Worm (Caenorhabditis elegans) whole organism, L1 larva: ENCODE results near the gene F10G7.10.

Experiments used
- C16A3.4 ChIP-seq: fragments of 150-350 bp; optimal IDR thresholded peaks from 2 replicates; lab custom pipeline; 2014; ENCODE audit warnings: missing biosample characterization, missing genetic modification characterization
- C34B4.2 ChIP-seq: sonication (generic microtip); optimal IDR thresholded peaks from 2 replicates; lab custom pipeline; 2017; ENCODE audit warnings: mild to moderate bottlenecking, missing genetic modification characterization, missing compliant biosample characterization
- alr-1 ChIP-seq: fragments of 200-800 bp; sonication (Bioruptor generic); optimal IDR thresholded peaks from 2 replicates; lab custom pipeline; 2018; ENCODE audit warnings: borderline replicate concordance, mild to moderate bottlenecking, missing genetic modification characterization, missing compliant biosample characterization
- blmp-1 ChIP-seq: fragments of 150-350 bp; optimal IDR thresholded peaks from 2 replicates; lab custom pipeline; 2014; ENCODE audit warnings: missing biosample characterization, missing genetic modification characterization
- ceh-90 ChIP-seq: sonication (generic microtip); optimal IDR thresholded peaks from 2 replicates; lab custom pipeline; 2016; ENCODE audit warnings: missing genetic modification characterization, missing compliant biosample characterization
- efl-1 ChIP-seq, 4 experiments: fragments of 150-350 bp; optimal IDR thresholded peaks in 3 of 4; peaks in 1 of 4; 1 replicate in 1 of 4; 2 replicates in 3 of 4; lab custom pipeline; 2014; ENCODE audit warnings: missing biosample characterization in 2 of 4, missing genetic modification characterization in 2 of 4, missing genetic modification reagents in 2 of 4
- egl-13 ChIP-seq: sonication (generic microtip); optimal IDR thresholded peaks from 2 replicates; lab custom pipeline; 2016; ENCODE audit warnings: missing genotype, missing genetic modification reagents, missing genetic modification characterization, missing compliant biosample characterization
- elt-2 ChIP-seq: sonication (generic microtip); optimal IDR thresholded peaks from 2 replicates; lab custom pipeline; 2016; ENCODE audit warnings: missing genetic modification characterization, mild to moderate bottlenecking, inconsistent platforms, missing compliant biosample characterization, missing genetic modification reagents
- ets-5 ChIP-seq: fragments of 200-800 bp; sonication (Bioruptor generic); IDR thresholded peaks from 2 replicates; pipeline ENCODE4 v1.3.6; 2022; ENCODE audit warnings: missing genetic modification characterization, missing compliant biosample characterization
- fkh-4 ChIP-seq: sonication (generic microtip); optimal IDR thresholded peaks from 2 replicates; lab custom pipeline; 2016; ENCODE audit warnings: missing compliant biosample characterization, missing genetic modification characterization, borderline replicate concordance
- irx-1 ChIP-seq: sonication (generic microtip); optimal IDR thresholded peaks from 2 replicates; lab custom pipeline; 2016; ENCODE audit warnings: missing genetic modification characterization, missing compliant biosample characterization
- lin-13 ChIP-seq: fragments of 150-350 bp; optimal IDR thresholded peaks from 2 replicates; lab custom pipeline; 2014; ENCODE audit warnings: missing biosample characterization, missing genetic modification reagents, missing genetic modification characterization
- lin-14 ChIP-seq: fragments of 200-800 bp; sonication (Bioruptor generic); optimal IDR thresholded peaks from 2 replicates; lab custom pipeline; 2018; ENCODE audit warnings: mild to moderate bottlenecking, missing genetic modification characterization, moderate library complexity, missing compliant biosample characterization
- lin-35 ChIP-seq, 2 experiments: fragments of 150-350 bp; optimal IDR thresholded peaks; 2 replicates each; lab custom pipeline; 2014; ENCODE audit warnings: missing biosample characterization in 2 of 2, missing genetic modification characterization in 2 of 2, missing genetic modification reagents in 2 of 2
- lir-3 ChIP-seq: sonication (generic microtip); optimal IDR thresholded peaks from 2 replicates; lab custom pipeline; 2016; ENCODE audit warnings: mild to moderate bottlenecking, missing genetic modification characterization, moderate library complexity, missing compliant biosample characterization; ENCODE audit not compliant: poor library complexity
- mdl-1 ChIP-seq, 2 experiments: fragments of 150-350 bp; optimal IDR thresholded peaks; 2 replicates each; lab custom pipeline; 2014 to 2017; ENCODE audit warnings: missing biosample characterization in 2 of 2, missing genetic modification characterization in 2 of 2, inconsistent platforms in 1 of 2
- nhr-11 ChIP-seq: fragments of 150-350 bp; optimal IDR thresholded peaks from 2 replicates; lab custom pipeline; 2014; ENCODE audit warnings: missing biosample characterization, missing genetic modification characterization
- nhr-12 ChIP-seq: sonication (generic microtip); optimal IDR thresholded peaks from 2 replicates; lab custom pipeline; 2017; ENCODE audit warnings: missing biosample characterization, missing genetic modification characterization
- nhr-20 ChIP-seq: sonication (generic microtip); optimal IDR thresholded peaks from 2 replicates; lab custom pipeline; 2016; ENCODE audit warnings: mild to moderate bottlenecking, missing genetic modification characterization, missing compliant biosample characterization
- nhr-237 ChIP-seq: fragments of 150-350 bp; optimal IDR thresholded peaks from 2 replicates; lab custom pipeline; 2014; ENCODE audit warnings: missing biosample characterization, missing genetic modification characterization
- nhr-47 ChIP-seq: sonication (generic microtip); optimal IDR thresholded peaks from 2 replicates; lab custom pipeline; 2016; ENCODE audit warnings: mild to moderate bottlenecking, missing genetic modification characterization, moderate library complexity, missing compliant biosample characterization
- nhr-71 ChIP-seq: sonication (generic microtip); optimal IDR thresholded peaks from 2 replicates; lab custom pipeline; 2016; ENCODE audit warnings: mild to moderate bottlenecking, missing genetic modification characterization, moderate library complexity, missing compliant biosample characterization
- nhr-76 ChIP-seq: sonication (generic microtip); optimal IDR thresholded peaks from 2 replicates; lab custom pipeline; 2017; ENCODE audit warnings: missing biosample characterization, missing genetic modification characterization
- nhr-85 ChIP-seq: sonication (generic microtip); peaks from one replicate; lab custom pipeline; 2016; ENCODE audit warnings: missing genetic modification characterization, inconsistent platforms, missing compliant biosample characterization
- nhr-90 ChIP-seq: sonication (generic microtip); optimal IDR thresholded peaks from 2 replicates; lab custom pipeline; 2016; ENCODE audit warnings: mild to moderate bottlenecking, missing genetic modification characterization, missing compliant biosample characterization; ENCODE audit not compliant: poor library complexity
- pag-3 ChIP-seq: sonication (generic microtip); optimal IDR thresholded peaks from 2 replicates; lab custom pipeline; 2017; ENCODE audit warnings: missing genetic modification characterization, mild to moderate bottlenecking, missing compliant biosample characterization, antibody characterized with exemption, borderline replicate concordance; ENCODE audit not compliant: insufficient read depth
- pax-3 ChIP-seq: fragments of 200-800 bp; sonication (Bioruptor generic); optimal IDR thresholded peaks from 2 replicates; lab custom pipeline; 2018; ENCODE audit warnings: mild to moderate bottlenecking, missing genetic modification characterization, moderate library complexity, missing compliant biosample characterization
- pqm-1 ChIP-seq: sonication (generic microtip); optimal IDR thresholded peaks from 3 replicates; lab custom pipeline; 2017; ENCODE audit warnings: missing biosample characterization, missing genetic modification characterization
- rnt-1 ChIP-seq: sonication (generic microtip); optimal IDR thresholded peaks from 2 replicates; lab custom pipeline; 2016; ENCODE audit warnings: mild to moderate bottlenecking, missing genetic modification characterization, moderate library complexity, missing compliant biosample characterization
- snpc-4 ChIP-seq: fragments of 150-350 bp; optimal IDR thresholded peaks from 2 replicates; lab custom pipeline; 2014; ENCODE audit warnings: missing biosample characterization, missing genetic modification characterization
- snu-23 ChIP-seq: sonication (generic microtip); optimal IDR thresholded peaks from 2 replicates; lab custom pipeline; 2016; ENCODE audit warnings: missing genetic modification characterization, missing compliant biosample characterization
- sox-4 ChIP-seq: sonication (generic microtip); optimal IDR thresholded peaks from 2 replicates; lab custom pipeline; 2016; ENCODE audit warnings: missing genetic modification characterization, missing compliant biosample characterization
- sptf-1 ChIP-seq: fragments of 150-350 bp; optimal IDR thresholded peaks from 2 replicates; lab custom pipeline; 2014; ENCODE audit warnings: missing biosample characterization, missing genetic modification characterization
- tbx-2 ChIP-seq: sonication (generic microtip); optimal IDR thresholded peaks from 2 replicates; lab custom pipeline; 2016; ENCODE audit warnings: missing genetic modification characterization, missing compliant biosample characterization
- tlp-1 ChIP-seq: fragments of 150-350 bp; optimal IDR thresholded peaks from 2 replicates; lab custom pipeline; 2014; ENCODE audit warnings: missing biosample characterization, missing genetic modification characterization
- unc-130 ChIP-seq: fragments of 150-350 bp; optimal IDR thresholded peaks from 2 replicates; lab custom pipeline; 2017; ENCODE audit warnings: missing biosample characterization, missing genetic modification characterization, inconsistent platforms
- unc-98 ChIP-seq: fragments of 200-800 bp; sonication (Bioruptor generic); IDR thresholded peaks from 2 replicates; pipeline ENCODE4 v1.3.6; 2022; ENCODE audit warnings: missing genetic modification characterization, missing compliant biosample characterization
- xbp-1 ChIP-seq: sonication (generic microtip); optimal IDR thresholded peaks from 2 replicates; lab custom pipeline; 2016; ENCODE audit warnings: missing genetic modification characterization, missing compliant biosample characterization
- zip-4 ChIP-seq: fragments of 200-800 bp; sonication (Bioruptor generic); optimal IDR thresholded peaks from 2 replicates; lab custom pipeline; 2018; ENCODE audit warnings: mild to moderate bottlenecking, missing genetic modification characterization, moderate library complexity, missing compliant biosample characterization
- ztf-11 ChIP-seq, 2 experiments: sonication (generic microtip); optimal IDR thresholded peaks; 2 replicates each; lab custom pipeline; 2016 to 2017; ENCODE audit warnings: missing genetic modification characterization in 2 of 2, missing biosample characterization in 1 of 2, missing compliant biosample characterization in 1 of 2

Gene F10G7.10

DNA sequence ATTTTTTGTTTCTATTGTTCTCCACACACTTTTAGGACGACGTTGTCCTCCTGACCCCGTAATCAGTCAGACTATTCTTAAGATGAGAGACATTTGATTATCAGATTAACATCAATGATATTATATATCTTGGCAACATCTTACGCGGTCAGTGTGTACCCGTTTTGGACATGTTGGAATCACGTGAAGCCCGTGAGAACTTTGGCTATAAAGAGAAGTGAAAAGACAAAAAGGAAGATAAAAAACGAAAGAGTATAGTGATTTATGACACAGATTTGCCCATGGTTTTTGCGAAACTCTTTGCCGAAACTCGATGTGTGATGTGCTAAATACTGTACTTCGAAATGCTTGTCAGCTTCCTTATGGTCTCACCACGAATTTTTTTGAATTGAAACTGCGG, 19.2 kb upstream of the F10G7.10 start (continued):
- TF ChIP-seq efl-1 (optimal IDR thresholded peaks at IDR 0.05; lab: Kevin White, UChicago) (peak in 1 of 2 experiments; percentile 8), efl-1 (GFP tag; optimal IDR thresholded peaks at IDR 0.05 in 1 of 2; lab: Kevin White, UChicago) (peak in 1 of 2 experiments; percentile 68)

DNA sequence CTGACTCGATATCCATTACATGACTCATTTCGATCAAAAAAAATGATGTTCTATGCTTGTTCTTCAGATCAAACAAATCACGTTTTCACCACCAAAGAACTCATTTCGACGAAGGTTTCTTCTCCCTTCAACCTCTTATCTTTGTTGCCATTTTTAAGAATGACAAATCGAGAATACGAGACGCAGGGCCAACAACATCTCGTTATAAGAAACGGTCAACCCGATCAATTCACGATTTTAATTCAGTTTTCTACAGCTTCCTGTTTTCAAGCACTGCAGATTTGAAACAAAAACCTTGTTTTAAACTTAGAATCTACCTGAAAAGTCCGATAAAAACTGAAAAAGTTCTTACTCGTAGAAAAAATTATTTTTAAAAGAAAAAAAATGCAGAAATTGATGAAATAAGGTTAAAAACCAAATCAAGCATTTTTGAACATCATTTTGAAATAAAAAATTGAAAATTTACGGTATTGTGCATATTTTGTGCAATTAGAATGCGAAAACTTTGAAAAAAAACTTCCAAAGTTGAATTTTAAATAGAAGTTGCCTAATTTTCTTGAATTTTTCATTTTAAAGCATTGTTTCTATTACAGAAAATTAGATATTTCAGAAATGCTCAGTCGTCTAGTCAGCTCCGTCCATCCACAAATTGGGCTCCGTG, 15.6 kb upstream of the F10G7.10 start, which contains the start of gene acs-11:
Gene acs-11 (plus strand): TSS at position 611 of the 661 bp plus-strand sequence.
- no peak for TF ChIP-seq alr-1 (tag; lab: Kevin White, UChicago)
- peak; percentile 65 for TF ChIP-seq blmp-1 (tag; lab: Kevin White, UChicago)
- TF ChIP-seq lin-14 (GFP tag; lab: Kevin White, UChicago) = peak; percentile 23
- TF ChIP-seq sptf-1 (tag; lab: Kevin White, UChicago) = no peak
- TF ChIP-seq lin-13 (GFP tag; lab: Kevin White, UChicago) = no peak
- peak; percentile 14 for TF ChIP-seq nhr-90 (tag; lab: Kevin White, UChicago)
- TF ChIP-seq mdl-1 (tag; optimal IDR thresholded peaks at IDR 0.05; lab: Kevin White, UChicago) = peak in 1 of 2 experiments; percentile 5
- TF ChIP-seq unc-130 (tag; lab: Kevin White, UChicago) = peak; percentile 27
- no peak for TF ChIP-seq ztf-11 (tag; optimal IDR thresholded peaks at IDR 0.05; lab: Kevin White, UChicago)
- no peak for TF ChIP-seq zip-4 (GFP tag; lab: Kevin White, UChicago)
- TF ChIP-seq irx-1 (tag; lab: Kevin White, UChicago) = no peak
- peak; percentile 61 for TF ChIP-seq nhr-85
- TF ChIP-seq elt-2 (tag; lab: Kevin White, UChicago) = peak; percentile 22
- TF ChIP-seq sox-4 (tag; lab: Kevin White, UChicago) = no peak
- TF ChIP-seq nhr-71 (tag; lab: Kevin White, UChicago) = peak; percentile 25
- no peak for TF ChIP-seq rnt-1 (tag; lab: Kevin White, UChicago)
- no peak for TF ChIP-seq unc-98
- no peak for TF ChIP-seq snpc-4 (tag; lab: Kevin White, UChicago)
- TF ChIP-seq fkh-4 (tag; lab: Kevin White, UChicago) = no peak
- TF ChIP-seq nhr-47 (tag; lab: Kevin White, UChicago) = no peak
- peak; percentile 13 for TF ChIP-seq snu-23 (GFP tag; lab: Kevin White, UChicago)
- peak in 1 of 2 experiments; percentile 58 for TF ChIP-seq lin-35 (GFP tag; optimal IDR thresholded peaks at IDR 0.05; lab: Kevin White, UChicago)
- TF ChIP-seq ceh-90 (tag; lab: Kevin White, UChicago) = no peak
- no peak for TF ChIP-seq egl-13 (tag; lab: Kevin White, UChicago)
- no peak for TF ChIP-seq C16A3.4 (tag; lab: Kevin White, UChicago)
- no peak for TF ChIP-seq xbp-1
- TF ChIP-seq nhr-20 = peak; percentile 11
- no peak for TF ChIP-seq tlp-1 (tag; lab: Kevin White, UChicago)
- no peak for TF ChIP-seq ets-5 (GFP tag; lab: Robert Waterston, UW)
- no peak for TF ChIP-seq tbx-2
- no peak for TF ChIP-seq pax-3 (tag; lab: Kevin White, UChicago)
- TF ChIP-seq C34B4.2 (tag; lab: Kevin White, UChicago) = no peak
- TF ChIP-seq efl-1 (optimal IDR thresholded peaks at IDR 0.05; lab: Kevin White, UChicago) = no peak
- TF ChIP-seq efl-1 (GFP tag; optimal IDR thresholded peaks at IDR 0.05 in 1 of 2; lab: Kevin White, UChicago) = peak in 1 of 2 experiments; percentile 89
- TF ChIP-seq nhr-76 (tag; lab: Kevin White, UChicago) = no peak
- TF ChIP-seq pqm-1 (tag; lab: Kevin White, UChicago) = no peak
- no peak for TF ChIP-seq nhr-12 (tag; lab: Kevin White, UChicago)
- no peak for TF ChIP-seq nhr-11
- TF ChIP-seq nhr-237 (tag; lab: Kevin White, UChicago) = no peak
- no peak for TF ChIP-seq pag-3
- TF ChIP-seq lir-3 = no peak
